Worm (Caenorhabditis elegans): Measurements from ENCODE around the gene K07F5.8.

DNA sequence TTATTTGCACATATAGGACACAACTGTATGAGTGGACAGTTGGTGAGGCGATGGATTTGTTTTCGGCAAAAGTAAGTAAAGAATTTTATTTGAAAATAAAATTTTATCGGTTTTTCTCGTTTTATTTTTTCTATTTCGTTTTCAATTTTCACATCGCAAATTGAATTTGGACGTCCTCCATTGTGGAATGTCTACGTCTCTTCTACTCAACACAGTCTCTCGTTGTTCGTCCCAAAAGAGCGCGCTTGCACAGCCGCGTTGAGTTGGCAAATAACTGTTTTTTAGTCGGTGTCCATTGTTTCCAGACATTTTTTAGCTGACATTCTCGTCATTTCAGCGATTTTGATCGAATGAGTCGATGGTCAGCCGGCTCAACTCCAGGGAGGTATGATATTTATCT lies 49.7 kb upstream of the K07F5.8 start:
- TF ChIP-seq him-1 (tag; optimal IDR thresholded peaks at IDR 0.05) (no peak), dao-5 (tag; optimal IDR thresholded peaks at IDR 0.05) (no peak)

Measured in whole organism, L4/young adult.